Worm (Caenorhabditis elegans): ENCODE measurements around the gene Y55H10A.2.

DNA sequence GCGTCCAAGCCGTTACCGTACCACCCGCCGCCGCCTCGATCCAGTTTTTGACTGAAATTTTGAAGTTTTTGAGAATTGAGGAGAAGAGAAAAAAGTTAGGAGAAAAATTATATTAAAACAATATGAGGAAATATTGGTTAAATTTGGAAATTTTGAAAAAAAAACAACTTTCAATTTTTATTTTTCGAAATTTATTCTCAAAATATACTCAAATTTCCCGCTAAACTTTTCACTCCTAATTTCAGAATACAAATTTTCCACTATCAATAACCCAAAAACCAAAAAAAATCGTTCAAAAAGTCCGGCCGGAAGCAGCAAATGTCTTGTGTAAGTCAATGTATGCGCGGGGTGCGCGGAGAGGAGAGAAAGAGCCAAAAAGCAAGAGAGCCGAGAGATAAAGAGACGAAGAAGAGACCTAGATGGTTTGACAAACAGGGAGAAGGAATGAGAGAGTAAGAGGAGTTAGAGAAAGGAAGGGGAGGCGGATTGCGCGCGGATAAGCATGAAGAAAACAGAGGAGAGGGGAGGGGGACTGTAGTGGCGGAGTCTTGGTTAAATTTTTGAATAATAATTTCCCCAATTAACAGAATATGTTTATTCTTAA is 13.2 kb upstream of the Y55H10A.2 start, which contains the start of gene elks-1:
- TF ChIP-seq cog-1 (tag; optimal IDR thresholded peaks at IDR 0.05) (no peak), flt-1 (GFP tag; IDR thresholded peaks at IDR 0.05) (no peak), ztf-29 (GFP tag; IDR thresholded peaks at IDR 0.05) (no peak), med-1 (GFP tag; optimal IDR thresholded peaks at IDR 0.05; ENCODE audit: insufficient read depth) (no peak), klf-2 (GFP tag; conservative IDR thresholded peaks at IDR 0.05) (no peak)

Measured in whole organism, midembryonic.